Worm (Caenorhabditis elegans): ENCODE results near the gene sodh-2.

sodh-2 gene

DNA sequence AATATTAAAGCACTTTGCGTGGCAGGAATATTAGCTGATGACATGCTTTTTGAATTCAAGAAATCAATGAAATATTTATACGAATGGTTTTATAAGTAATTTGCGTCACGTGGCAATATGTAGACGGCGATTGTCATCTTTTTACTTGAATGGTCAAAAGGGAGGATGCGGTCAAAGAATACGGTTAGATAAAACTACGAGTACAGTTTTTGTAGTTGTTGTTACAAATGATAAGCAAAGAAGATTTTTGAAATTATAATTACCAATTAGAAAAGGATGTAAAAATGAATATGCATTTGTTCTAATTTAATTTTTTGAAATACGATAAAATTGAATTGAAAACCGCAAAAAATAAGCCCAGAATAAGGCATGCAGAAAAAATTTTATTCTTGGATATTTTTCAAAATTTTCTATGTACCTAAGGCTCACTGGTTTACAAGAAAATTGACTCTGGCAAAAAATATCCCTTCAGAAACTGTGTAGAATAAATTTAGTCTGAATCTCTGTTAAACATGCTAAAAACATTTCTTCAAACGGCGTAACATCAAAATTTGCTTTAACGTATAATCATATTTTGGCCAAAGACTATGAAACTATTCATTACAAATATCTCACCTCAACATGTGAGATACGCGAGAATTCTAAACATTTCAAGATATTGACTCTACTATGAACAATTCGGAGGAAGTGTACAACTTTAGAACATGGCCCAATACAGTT is at the start of gene sodh-2, which contains the start of gene srx-76:
Gene sodh-2 (minus strand): TSS at position 101 of the 720 bp plus-strand sequence.
Gene srx-76 (plus strand): TSS at position 670 of the 720 bp plus-strand sequence.
- TF ChIP-seq ceh-82 (tag; optimal IDR thresholded peaks at IDR 0.05), result no peak
- no peak for TF ChIP-seq aly-2 (tag; optimal IDR thresholded peaks at IDR 0.05)
- TF ChIP-seq ztf-4 (tag; optimal IDR thresholded peaks at IDR 0.05), result no peak
- TF ChIP-seq elt-1 (tag; optimal IDR thresholded peaks at IDR 0.05), result no peak
- no peak for TF ChIP-seq hmg-11 (tag; optimal IDR thresholded peaks at IDR 0.05)
- no peak for TF ChIP-seq sea-2 (GFP tag; optimal IDR thresholded peaks at IDR 0.05)
- TF ChIP-seq fos-1 (tag; optimal IDR thresholded peaks at IDR 0.05), result no peak
- no peak for TF ChIP-seq R02D3.7 (tag; optimal IDR thresholded peaks at IDR 0.05)
- TF ChIP-seq tbx-2 (tag; optimal IDR thresholded peaks at IDR 0.05), result no peak
- TF ChIP-seq nhr-237 (tag; optimal IDR thresholded peaks at IDR 0.05), result no peak
- TF ChIP-seq elt-2 (tag; optimal IDR thresholded peaks at IDR 0.05), result no peak
- no peak for TF ChIP-seq egl-27 (tag; optimal IDR thresholded peaks at IDR 0.05)
- no peak for TF ChIP-seq nfya-1 (tag; optimal IDR thresholded peaks at IDR 0.05; ENCODE audit: insufficient read depth)
- TF ChIP-seq ceh-16 (tag; optimal IDR thresholded peaks at IDR 0.05), result no peak
- TF ChIP-seq daf-12 (tag; optimal IDR thresholded peaks at IDR 0.05), result no peak
- TF ChIP-seq nhr-77 (tag; optimal IDR thresholded peaks at IDR 0.05), result no peak
- no peak for TF ChIP-seq egl-5 (tag; optimal IDR thresholded peaks at IDR 0.05)
- no peak for TF ChIP-seq ztf-11 (tag; optimal IDR thresholded peaks at IDR 0.05)
- TF ChIP-seq mdl-1 (tag; optimal IDR thresholded peaks at IDR 0.05), result no peak
- no peak for TF ChIP-seq nhr-43 (tag; optimal IDR thresholded peaks at IDR 0.05; ENCODE audit: poor library complexity, severe bottlenecking)

DNA sequence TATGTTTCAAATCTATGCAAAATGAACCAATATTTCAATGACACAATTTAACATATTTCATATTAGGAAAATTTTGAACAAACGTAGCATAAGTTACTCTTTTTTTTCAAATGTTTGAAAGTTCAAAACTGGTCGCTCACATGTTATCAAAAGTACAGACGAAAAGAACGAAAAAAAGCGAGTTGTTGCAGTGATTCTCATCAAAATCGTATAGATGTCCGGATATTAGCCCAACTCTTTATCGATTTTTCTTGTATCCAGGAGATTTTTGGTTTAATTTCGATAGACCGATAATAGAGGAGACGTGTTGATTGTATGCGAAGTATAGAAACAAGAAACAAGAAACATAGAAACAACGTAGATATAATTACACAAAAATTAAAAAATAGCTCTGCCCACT is 49.3 kb upstream of the sodh-2 start:
- TF ChIP-seq nhr-76 (tag; optimal IDR thresholded peaks at IDR 0.05) (no peak), fkh-2 (tag; optimal IDR thresholded peaks at IDR 0.05) (no peak), zag-1 (tag; optimal IDR thresholded peaks at IDR 0.05) (no peak), nhr-12 (tag; optimal IDR thresholded peaks at IDR 0.05) (no peak), unc-39 (tag; optimal IDR thresholded peaks at IDR 0.05) (no peak), hmg-11 (tag; optimal IDR thresholded peaks at IDR 0.05) (no peak), nhr-237 (tag; optimal IDR thresholded peaks at IDR 0.05) (no peak), tbx-2 (tag; optimal IDR thresholded peaks at IDR 0.05) (no peak), elt-1 (tag; optimal IDR thresholded peaks at IDR 0.05) (no peak), unc-62 (GFP tag; optimal IDR thresholded peaks at IDR 0.05) (no peak), nhr-77 (tag; optimal IDR thresholded peaks at IDR 0.05) (no peak), fos-1 (tag; optimal IDR thresholded peaks at IDR 0.05) (no peak), ama-1 (optimal IDR thresholded peaks at IDR 0.05) (no peak)

DNA sequence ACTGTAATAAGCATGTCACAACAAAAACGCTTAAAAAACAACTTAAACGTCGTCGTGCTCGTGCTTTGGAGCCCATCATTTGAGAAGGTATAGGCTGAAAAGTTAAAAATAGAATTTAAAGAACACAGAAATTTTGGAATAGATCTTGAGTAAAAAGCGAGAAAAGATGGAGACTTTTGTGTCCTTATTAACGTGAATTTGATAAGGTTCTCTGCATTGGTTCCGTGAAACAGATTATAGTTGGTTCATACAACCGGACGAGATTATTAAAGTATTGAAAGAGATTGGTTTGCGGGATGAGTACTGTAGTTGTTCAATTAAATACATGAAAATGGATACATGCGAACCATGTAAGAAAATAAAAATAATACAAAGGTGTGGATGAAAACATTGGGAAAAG is 46.7 kb upstream of the sodh-2 start, which contains the start of gene gpla-1:
Gene gpla-1 (minus strand): TSS at position 101 of the 400 bp plus-strand sequence.
- TF ChIP-seq ceh-9 (tag; optimal IDR thresholded peaks at IDR 0.05) (no peak), hmg-11 (tag; optimal IDR thresholded peaks at IDR 0.05) (no peak), fos-1 (tag; optimal IDR thresholded peaks at IDR 0.05) (no peak), tbx-2 (tag; optimal IDR thresholded peaks at IDR 0.05) (no peak)

DNA sequence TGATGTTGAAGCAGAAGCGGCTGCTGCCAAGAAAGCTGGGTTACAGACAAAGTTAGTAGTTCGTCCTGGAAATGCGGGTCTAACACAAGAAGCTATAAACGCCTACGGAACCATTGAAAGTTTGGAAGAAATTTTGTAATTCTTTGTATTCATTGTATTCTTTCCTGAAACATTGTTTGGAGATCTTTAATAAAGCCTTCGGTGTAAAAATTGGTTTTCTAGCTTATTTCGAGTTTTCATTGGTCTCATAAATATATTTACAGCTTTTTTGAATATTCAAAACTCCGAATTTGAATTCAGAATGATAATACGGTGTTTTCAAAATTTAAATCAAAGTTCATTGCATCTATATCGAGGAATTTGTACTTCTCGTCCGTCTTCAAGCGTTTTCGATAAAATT is 43.8 kb upstream of the sodh-2 start, which contains the start of gene F58H1.8:
Gene F58H1.8 (plus strand): TSS at position 301 of the 400 bp plus-strand sequence.
- TF ChIP-seq nhr-25 (tag; optimal IDR thresholded peaks at IDR 0.05) (no peak), nfya-1 (tag; optimal IDR thresholded peaks at IDR 0.05; ENCODE audit: insufficient read depth) (no peak), ZK546.5 (tag; optimal IDR thresholded peaks at IDR 0.05) (no peak), jun-1 (tag; optimal IDR thresholded peaks at IDR 0.05) (no peak), lin-15B (tag; optimal IDR thresholded peaks at IDR 0.05) (no peak), nhr-77 (tag; optimal IDR thresholded peaks at IDR 0.05) (no peak), nhr-11 (tag; optimal IDR thresholded peaks at IDR 0.05) (no peak), unc-39 (tag; optimal IDR thresholded peaks at IDR 0.05) (no peak), zag-1 (tag; optimal IDR thresholded peaks at IDR 0.05) (no peak), ceh-16 (tag; optimal IDR thresholded peaks at IDR 0.05) (no peak), elt-1 (tag; optimal IDR thresholded peaks at IDR 0.05) (no peak), nhr-12 (tag; optimal IDR thresholded peaks at IDR 0.05) (no peak), nhr-67 (tag; optimal IDR thresholded peaks at IDR 0.05) (no peak), nhr-23 (tag; optimal IDR thresholded peaks at IDR 0.05) (no peak), ceh-82 (tag; optimal IDR thresholded peaks at IDR 0.05) (no peak), egl-5 (tag; optimal IDR thresholded peaks at IDR 0.05) (no peak), mdl-1 (tag; optimal IDR thresholded peaks at IDR 0.05) (no peak)
